Worm (Caenorhabditis elegans): ENCODE measurements around the gene R09F10.1.

DNA sequence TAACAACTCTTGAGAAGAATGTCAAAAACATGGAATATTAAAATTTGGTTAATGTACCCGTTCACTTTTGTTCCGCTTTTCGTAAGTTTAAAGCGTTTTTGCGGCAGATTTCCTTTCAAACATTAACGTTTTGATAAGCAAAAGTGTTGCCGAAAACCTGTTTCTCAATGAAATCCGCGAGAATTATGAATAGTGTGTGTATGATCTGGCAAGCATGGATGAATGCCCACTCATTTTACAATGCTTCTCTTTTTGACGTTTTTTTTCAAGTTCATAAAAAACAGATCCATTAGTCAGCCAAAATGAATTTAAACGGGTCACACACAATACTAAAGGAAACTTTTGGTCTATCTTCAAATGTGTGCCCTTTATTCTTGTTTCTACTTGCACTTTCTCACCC is 39.4 kb upstream of the R09F10.1 start:
- TF ChIP-seq tbx-37 (GFP tag; conservative IDR thresholded peaks at IDR 0.05) (no peak), flt-1 (GFP tag; IDR thresholded peaks at IDR 0.05) (no peak), hmbx-1 (tag; optimal IDR thresholded peaks at IDR 0.05) (no peak), ceh-13 (GFP tag; optimal IDR thresholded peaks at IDR 0.05) (no peak), ets-7 (tag; optimal IDR thresholded peaks at IDR 0.05) (no peak), tbx-11 (GFP tag; IDR thresholded peaks at IDR 0.05) (no peak), ceh-36 (tag; optimal IDR thresholded peaks at IDR 0.05) (no peak), ama-1 (optimal IDR thresholded peaks at IDR 0.05) (no peak), F13C5.2 (tag; optimal IDR thresholded peaks at IDR 0.05) (no peak), sea-1 (GFP tag; conservative IDR thresholded peaks at IDR 0.05) (no peak), B0310.2 (tag; optimal IDR thresholded peaks at IDR 0.05) (no peak), aly-1 (tag; optimal IDR thresholded peaks at IDR 0.05) (no peak)

Data from whole organism, early embryonic.